Worm (Caenorhabditis elegans) whole organism, mixed stage, embryonic: ENCODE data around the gene F23F1.2.

ENCODE experiments used
- blmp-1 ChIP-seq: fragments of 150-350 bp; optimal IDR thresholded peaks from 2 replicates; lab custom pipeline; 2014; ENCODE audit warnings: missing biosample characterization, missing genetic modification characterization
- ceh-83 ChIP-seq: fragments of 200-800 bp; sonication (Bioruptor generic); optimal IDR thresholded peaks from 2 replicates; lab custom pipeline; 2018; ENCODE audit warnings: mild to moderate bottlenecking, missing genetic modification characterization, missing compliant biosample characterization
- elt-1 ChIP-seq: sonication (generic microtip); optimal IDR thresholded peaks from 2 replicates; lab custom pipeline; 2017; ENCODE audit warnings: missing genetic modification characterization, mild to moderate bottlenecking, missing compliant biosample characterization, antibody characterized with exemption, moderate library complexity, borderline replicate concordance; ENCODE audit not compliant: insufficient read depth
- lin-32 ChIP-seq: fragments of 200-800 bp; sonication (Bioruptor generic); optimal IDR thresholded peaks from 2 replicates; lab custom pipeline; 2018; ENCODE audit warnings: mild to moderate bottlenecking, missing genetic modification characterization, missing compliant biosample characterization
- lsy-2 ChIP-seq: fragments of 150-350 bp; optimal IDR thresholded peaks from 2 replicates; lab custom pipeline; 2014; ENCODE audit warnings: missing biosample characterization, missing genetic modification characterization
- mls-2 ChIP-seq: sonication (generic microtip); optimal IDR thresholded peaks from 2 replicates; lab custom pipeline; 2016; ENCODE audit warnings: mild to moderate bottlenecking, missing genetic modification characterization, moderate library complexity, missing compliant biosample characterization
- nhr-12 ChIP-seq: fragments of 150-350 bp; optimal IDR thresholded peaks from 2 replicates; lab custom pipeline; 2014; ENCODE audit warnings: missing biosample characterization, missing genetic modification characterization
- nhr-28 ChIP-seq: fragments of 150-350 bp; optimal IDR thresholded peaks from 2 replicates; lab custom pipeline; 2014; ENCODE audit warnings: missing biosample characterization, missing genetic modification characterization
- nhr-76 ChIP-seq: sonication (generic microtip); optimal IDR thresholded peaks from 2 replicates; lab custom pipeline; 2017; ENCODE audit warnings: missing biosample characterization, missing genetic modification characterization
- pha-4 ChIP-seq: fragments of 150-350 bp; optimal IDR thresholded peaks from 2 replicates; lab custom pipeline; 2018; ENCODE audit warnings: missing biosample characterization, missing genetic modification reagents, missing genetic modification characterization
- sptf-1 ChIP-seq: sonication (generic microtip); optimal IDR thresholded peaks from 2 replicates; lab custom pipeline; 2017; ENCODE audit warnings: mild to moderate bottlenecking, missing genetic modification characterization, moderate library complexity, missing compliant biosample characterization
- unc-39 ChIP-seq: fragments of 150-350 bp; optimal IDR thresholded peaks from 2 replicates; lab custom pipeline; 2014; ENCODE audit warnings: missing biosample characterization, missing genetic modification characterization

DNA sequence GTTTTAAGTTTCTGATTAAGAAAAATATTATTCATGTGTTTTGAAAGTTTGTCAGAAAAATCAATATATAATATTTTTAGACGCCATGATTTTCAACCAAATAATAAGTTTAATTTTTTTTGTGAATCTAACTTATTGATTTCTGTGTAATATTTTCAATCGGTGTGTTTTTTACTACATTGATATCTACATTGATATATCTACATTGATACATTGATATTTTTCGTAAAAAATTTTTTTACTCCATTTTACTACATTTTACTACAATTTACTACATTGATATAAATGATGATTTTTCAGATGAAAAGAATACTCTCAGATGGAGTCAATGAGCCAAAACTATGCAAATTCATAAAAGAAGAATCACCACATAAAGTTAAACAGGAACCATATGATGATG lies 14.8 kb upstream of the F23F1.2 start, which contains the start of gene gmeb-1:
- TF ChIP-seq nhr-28 (tag; lab: Kevin White, UChicago) (no peak), lsy-2 (no peak), blmp-1 (tag; lab: Kevin White, UChicago) (no peak), nhr-76 (no peak), mls-2 (tag; lab: Kevin White, UChicago) (no peak), sptf-1 (no peak), nhr-12 (tag; lab: Kevin White, UChicago) (no peak), unc-39 (tag; lab: Kevin White, UChicago) (no peak), pha-4 (tag; lab: Kevin White, UChicago) (no peak), lin-32 (GFP tag; lab: Kevin White, UChicago) (no peak), elt-1 (no peak), ceh-83 (GFP tag; lab: Kevin White, UChicago) (no peak)
